Fruit fly (Drosophila melanogaster): ENCODE data around the gene CG33783.

Gene CG33783

DNA sequence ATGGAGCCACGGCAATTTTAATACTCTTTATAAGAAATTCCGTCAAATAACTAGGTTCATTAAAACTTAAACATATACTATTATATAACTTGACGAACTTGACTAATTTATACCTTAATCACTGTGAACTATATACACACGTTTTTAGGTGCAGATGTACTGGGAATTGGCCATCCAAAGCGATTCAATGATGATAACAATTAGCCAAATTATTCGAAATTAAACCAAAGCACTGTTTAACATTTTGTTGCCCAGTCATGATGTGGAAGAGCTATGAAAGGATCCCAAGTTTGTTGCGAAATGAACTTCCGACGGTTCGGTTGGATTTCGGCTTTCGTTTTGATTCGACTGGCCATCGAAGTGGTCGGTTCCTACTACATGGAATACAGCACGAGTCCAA is 4.2 kb upstream of the CG33783 start, which contains the start of gene CG33630:
TSS of gene CG33630 (plus strand) at position 301 of the 400 bp plus-strand sequence.
- TF ChIP-seq CG8478 (optimal IDR thresholded peaks at IDR 0.05) (no peak), EcR (GFP tag; optimal IDR thresholded peaks at IDR 0.05) (no peak)

DNA sequence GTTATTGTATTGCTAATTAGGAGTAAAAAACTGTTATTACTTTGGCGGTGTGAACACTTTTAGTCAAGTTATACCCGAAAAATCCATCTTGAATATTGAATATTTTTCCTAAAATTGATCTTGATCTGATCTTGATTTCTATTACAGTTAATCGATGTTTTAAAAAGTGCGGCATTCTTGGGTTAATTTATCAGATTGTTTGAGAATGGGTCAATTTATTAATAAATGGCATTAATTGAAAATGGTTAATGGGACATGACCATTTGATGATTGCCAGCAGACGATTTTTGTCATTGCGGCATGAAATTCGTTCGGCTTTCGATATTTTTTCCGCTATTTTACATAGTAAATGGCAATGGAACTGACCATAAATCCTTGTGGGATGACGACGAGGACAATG is 2.9 kb upstream of the CG33783 start, which contains the start of gene CG33631:
TSS of gene CG33631 (plus strand) at position 301 of the 400 bp plus-strand sequence.
- TF ChIP-seq psq (optimal IDR thresholded peaks at IDR 0.05) (no peak), usp (GFP tag; optimal IDR thresholded peaks at IDR 0.05) (no peak), EcR (GFP tag; optimal IDR thresholded peaks at IDR 0.05) (no peak), Dll (optimal IDR thresholded peaks at IDR 0.05) (no peak), pan (optimal IDR thresholded peaks at IDR 0.05) (no peak), CG8478 (optimal IDR thresholded peaks at IDR 0.05) (no peak)

DNA sequence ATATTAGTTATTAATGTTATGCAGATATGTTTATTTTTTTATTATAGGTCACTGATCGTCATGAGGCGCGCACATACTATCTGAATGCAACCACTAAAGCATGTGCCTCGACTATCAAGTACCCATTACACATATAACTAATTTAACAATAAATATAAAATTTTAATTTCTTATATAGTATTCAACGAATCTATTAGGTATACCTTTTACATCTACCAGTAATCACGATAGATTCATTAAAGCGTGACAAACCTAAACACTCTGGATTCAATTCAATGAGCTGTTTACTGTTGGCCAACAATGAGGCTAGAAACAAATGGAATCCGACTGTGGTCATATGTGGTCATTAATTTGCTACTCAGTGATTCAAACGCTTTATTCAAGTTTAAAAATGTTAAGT is 1.0 kb downstream of the CG33783 start, which contains the start of gene CG33784:
TSS of gene CG33784 (plus strand) at position 301 of the 400 bp plus-strand sequence.
- TF ChIP-seq EcR (GFP tag; optimal IDR thresholded peaks at IDR 0.05), result no peak
- TF ChIP-seq psq (optimal IDR thresholded peaks at IDR 0.05), result no peak
- TF ChIP-seq CG8478 (optimal IDR thresholded peaks at IDR 0.05), result no peak
- no peak for TF ChIP-seq pan (optimal IDR thresholded peaks at IDR 0.05)
- no peak for TF ChIP-seq usp (GFP tag; optimal IDR thresholded peaks at IDR 0.05)
- no peak for TF ChIP-seq Dll (optimal IDR thresholded peaks at IDR 0.05)

DNA sequence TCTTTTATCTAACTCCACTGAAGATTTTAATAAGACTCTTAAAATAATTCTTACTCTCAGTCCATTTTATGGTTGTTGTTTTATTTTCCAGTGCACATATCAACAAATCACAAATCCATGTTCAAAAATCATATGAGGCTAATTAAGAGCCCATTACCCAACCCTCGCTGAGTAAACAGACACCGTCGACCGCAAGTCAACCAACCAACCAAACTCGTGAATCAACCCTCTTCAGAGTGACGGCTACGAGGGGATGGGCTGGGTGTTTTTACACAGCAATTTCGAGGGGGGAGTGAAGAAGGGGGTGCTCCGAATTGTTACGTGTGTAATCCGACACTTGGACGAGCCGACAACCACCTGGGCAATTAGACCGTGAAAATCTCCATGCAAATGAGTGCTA is 2.2 kb downstream of the CG33783 start:
- TF ChIP-seq pan (optimal IDR thresholded peaks at IDR 0.05), result no peak
- TF ChIP-seq psq (optimal IDR thresholded peaks at IDR 0.05), result no peak
- TF ChIP-seq usp (GFP tag; optimal IDR thresholded peaks at IDR 0.05), result no peak
- no peak for TF ChIP-seq EcR (GFP tag; optimal IDR thresholded peaks at IDR 0.05)
- TF ChIP-seq CG8478 (optimal IDR thresholded peaks at IDR 0.05), result no peak
- TF ChIP-seq Dll (optimal IDR thresholded peaks at IDR 0.05), result no peak

DNA sequence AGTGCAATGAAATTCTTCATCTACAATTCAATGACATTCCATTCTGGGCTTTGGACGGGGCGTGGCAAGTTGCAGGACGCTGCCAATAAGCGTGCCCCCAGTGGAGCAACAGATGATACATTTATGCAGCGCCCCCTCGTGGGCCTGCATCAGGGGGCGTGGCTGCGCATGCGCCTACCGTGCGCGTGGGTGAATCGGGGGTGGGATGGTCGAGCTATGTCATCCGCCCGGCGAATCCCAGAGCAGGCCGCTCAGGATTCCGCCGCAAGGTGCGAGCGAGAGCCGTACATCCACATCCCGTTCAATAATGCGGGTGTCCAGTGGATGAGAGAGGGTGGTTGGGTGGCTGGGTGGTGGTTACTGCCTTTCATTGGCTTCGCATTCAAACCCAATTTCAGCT is 3.6 kb downstream of the CG33783 start:
- TF ChIP-seq pan (optimal IDR thresholded peaks at IDR 0.05) (no peak), Dll (optimal IDR thresholded peaks at IDR 0.05) (no peak), EcR (GFP tag; optimal IDR thresholded peaks at IDR 0.05) (no peak), usp (GFP tag; optimal IDR thresholded peaks at IDR 0.05) (no peak), psq (optimal IDR thresholded peaks at IDR 0.05) (no peak), CG8478 (optimal IDR thresholded peaks at IDR 0.05) (no peak)

DNA sequence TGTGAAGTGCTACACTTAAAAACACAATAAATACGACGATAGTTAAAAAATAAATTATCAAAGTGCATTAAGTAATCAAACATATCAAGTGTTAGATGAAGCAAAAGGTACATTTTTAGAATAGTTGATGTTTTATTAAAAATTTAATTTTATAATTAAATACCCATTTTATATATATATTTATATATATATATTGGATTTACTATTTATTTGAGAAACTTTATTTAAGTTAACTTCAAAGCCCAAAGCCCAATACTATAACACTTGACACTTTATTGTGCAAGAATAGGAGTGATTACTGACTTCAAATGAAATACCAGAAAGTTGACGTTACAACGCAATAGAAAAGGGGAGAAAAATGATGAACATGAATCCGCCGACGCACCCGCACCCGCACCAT is 4.2 kb downstream of the CG33783 start, which contains the start of gene nerfin-2:
TSS of gene nerfin-2 (plus strand) at position 301 of the 400 bp plus-strand sequence.
- TF ChIP-seq usp (GFP tag; optimal IDR thresholded peaks at IDR 0.05) (no peak), psq (optimal IDR thresholded peaks at IDR 0.05) (no peak), Dll (optimal IDR thresholded peaks at IDR 0.05) (no peak), CG8478 (optimal IDR thresholded peaks at IDR 0.05) (no peak), EcR (GFP tag; optimal IDR thresholded peaks at IDR 0.05) (no peak), pan (optimal IDR thresholded peaks at IDR 0.05) (no peak)

DNA sequence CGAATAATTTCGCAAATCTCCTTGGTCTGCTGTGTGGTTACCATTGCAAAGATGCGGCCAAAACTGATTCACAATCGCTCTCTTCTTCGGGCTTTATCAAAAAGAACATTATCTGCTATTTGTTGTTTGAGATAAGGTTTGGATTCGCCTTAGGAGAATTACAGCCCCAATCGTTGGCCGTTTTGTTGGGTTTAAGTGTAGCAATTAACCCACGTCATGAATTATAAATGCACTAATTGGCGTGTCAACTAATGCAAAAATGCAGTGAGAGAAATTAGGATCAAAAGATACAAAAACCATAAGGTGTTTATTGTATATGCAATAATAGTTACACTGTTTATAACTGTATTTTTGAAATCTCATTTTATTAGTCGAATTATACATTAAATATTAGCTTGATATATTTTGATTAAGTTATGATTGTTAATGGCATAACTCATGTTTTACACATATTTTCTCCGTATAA is 8.8 kb downstream of the CG33783 start, which contains the start of gene Alp13:
TSS of gene Alp13 (minus strand) at position 51 of the 466 bp plus-strand sequence.
- no peak for TF ChIP-seq psq (optimal IDR thresholded peaks at IDR 0.05)
- TF ChIP-seq CG8478 (optimal IDR thresholded peaks at IDR 0.05), result no peak
- no peak for TF ChIP-seq Dll (optimal IDR thresholded peaks at IDR 0.05)
- TF ChIP-seq pan (optimal IDR thresholded peaks at IDR 0.05), result no peak
- no peak for TF ChIP-seq usp (GFP tag; optimal IDR thresholded peaks at IDR 0.05)
- no peak for TF ChIP-seq EcR (GFP tag; optimal IDR thresholded peaks at IDR 0.05)

DNA sequence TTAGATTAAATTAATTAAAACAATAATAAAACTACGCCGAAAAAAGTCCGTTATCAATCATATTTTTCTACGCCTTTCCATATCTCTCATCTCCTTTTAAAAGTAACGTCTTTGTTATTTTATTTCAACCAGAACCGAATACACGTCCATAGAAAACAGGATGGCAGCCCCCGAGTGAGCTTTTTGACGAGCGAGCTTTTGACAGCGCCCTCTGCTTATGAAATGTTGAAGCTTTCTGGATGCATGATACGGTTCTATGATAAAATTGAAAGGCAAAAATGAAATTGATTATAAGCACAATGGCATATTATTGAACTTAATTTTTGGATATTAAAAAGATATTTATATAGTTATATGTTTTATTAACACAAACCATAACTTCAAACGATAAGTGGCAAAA is 10.1 kb downstream of the CG33783 start:
- TF ChIP-seq usp (GFP tag; optimal IDR thresholded peaks at IDR 0.05) (no peak), pan (optimal IDR thresholded peaks at IDR 0.05) (no peak), CG8478 (optimal IDR thresholded peaks at IDR 0.05) (no peak), Dll (optimal IDR thresholded peaks at IDR 0.05) (no peak), psq (optimal IDR thresholded peaks at IDR 0.05) (no peak), EcR (GFP tag; optimal IDR thresholded peaks at IDR 0.05) (no peak)

DNA sequence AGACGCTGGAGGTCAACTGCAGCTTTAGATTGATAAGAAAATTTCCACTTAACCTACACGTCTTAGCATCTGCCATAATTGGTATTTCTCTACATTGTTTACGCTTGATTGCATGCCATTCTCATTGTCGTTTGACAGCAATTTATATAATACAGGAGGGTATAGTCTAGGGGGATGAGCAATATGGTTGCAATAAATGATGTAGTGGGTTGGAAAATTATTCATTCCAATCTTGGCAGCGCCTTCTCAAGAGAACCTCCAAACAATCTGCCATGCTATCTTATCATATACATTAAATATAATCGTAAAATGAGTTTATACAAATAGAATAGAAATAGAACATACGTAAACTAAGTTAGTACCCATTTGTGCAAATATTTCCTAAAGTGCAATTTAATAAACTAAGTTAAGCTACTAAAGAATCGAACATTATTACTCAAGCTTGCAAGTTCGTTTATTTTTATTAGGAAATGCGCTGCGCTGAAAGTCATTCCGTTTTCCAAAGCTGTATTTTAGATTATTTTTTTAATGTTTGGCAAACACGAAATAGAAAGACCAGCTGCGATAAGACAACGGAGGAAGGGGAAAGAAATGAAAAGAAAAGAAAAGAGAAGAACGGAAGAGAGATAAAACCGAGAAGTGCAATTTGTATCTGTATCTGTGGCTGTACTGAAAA is 12.0 kb downstream of the CG33783 start:
- TF ChIP-seq Dll (optimal IDR thresholded peaks at IDR 0.05) (no peak), CG8478 (optimal IDR thresholded peaks at IDR 0.05) (no peak), pan (optimal IDR thresholded peaks at IDR 0.05) (no peak), usp (GFP tag; optimal IDR thresholded peaks at IDR 0.05) (no peak), psq (optimal IDR thresholded peaks at IDR 0.05) (no peak), EcR (GFP tag; optimal IDR thresholded peaks at IDR 0.05) (no peak)

DNA sequence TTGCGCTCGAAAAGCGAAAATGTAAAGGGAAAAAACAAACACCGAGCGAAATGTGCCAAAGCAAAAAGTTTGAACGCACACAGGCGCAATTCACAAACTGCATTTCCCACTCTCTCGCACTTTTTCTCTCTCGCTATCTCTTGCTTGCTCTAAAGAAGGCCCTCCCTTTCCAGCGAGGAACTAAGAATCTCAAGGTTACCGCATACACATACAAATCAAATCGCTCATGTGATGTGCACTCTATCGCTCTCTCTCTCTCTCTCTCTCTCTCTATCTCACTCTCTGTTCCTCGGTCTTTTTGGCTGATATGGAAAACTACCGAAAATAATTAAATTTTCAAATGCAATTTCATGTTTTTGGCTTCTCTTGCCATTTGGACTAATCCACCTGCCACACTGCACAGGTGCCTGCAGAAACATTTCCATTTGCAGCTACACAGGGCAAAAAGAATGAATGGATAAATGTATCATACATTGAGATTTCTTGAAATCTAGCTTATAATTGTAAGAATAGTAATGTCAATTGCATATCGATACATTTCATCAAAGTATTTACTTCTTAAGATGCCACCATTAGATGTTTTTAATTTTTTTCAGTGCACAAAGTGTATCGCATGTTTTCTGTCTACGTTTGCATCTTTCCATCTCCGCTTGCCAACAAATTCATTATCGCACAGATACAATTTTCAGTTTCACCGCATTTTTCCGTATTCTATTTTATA is 12.9 kb downstream of the CG33783 start:
- TF ChIP-seq Dll (optimal IDR thresholded peaks at IDR 0.05) (no peak), CG8478 (optimal IDR thresholded peaks at IDR 0.05) (peak; percentile 19)

DNA sequence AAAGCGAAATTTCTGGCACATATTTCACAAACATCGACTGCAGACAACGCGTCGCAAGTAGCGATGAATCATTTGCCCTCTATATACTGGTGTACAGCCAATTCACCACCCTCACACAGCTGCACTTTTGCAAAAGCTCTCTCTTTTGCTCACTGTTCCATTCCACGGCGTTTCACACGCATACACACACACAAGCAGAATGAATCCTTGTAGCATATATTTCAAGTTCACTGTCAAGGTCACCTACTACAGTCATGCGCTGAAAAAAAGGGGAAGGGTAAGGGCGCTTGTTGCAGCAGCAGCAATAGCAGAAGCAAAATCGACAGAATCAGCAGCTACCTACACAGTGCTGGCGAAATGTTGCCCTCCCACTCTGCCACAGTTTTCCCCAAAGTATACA is 14.1 kb downstream of the CG33783 start:
- TF ChIP-seq psq (optimal IDR thresholded peaks at IDR 0.05) (no peak), pan (optimal IDR thresholded peaks at IDR 0.05) (no peak), CG8478 (optimal IDR thresholded peaks at IDR 0.05) (no peak), usp (GFP tag; optimal IDR thresholded peaks at IDR 0.05) (no peak), Dll (optimal IDR thresholded peaks at IDR 0.05) (no peak), EcR (GFP tag; optimal IDR thresholded peaks at IDR 0.05) (no peak)

DNA sequence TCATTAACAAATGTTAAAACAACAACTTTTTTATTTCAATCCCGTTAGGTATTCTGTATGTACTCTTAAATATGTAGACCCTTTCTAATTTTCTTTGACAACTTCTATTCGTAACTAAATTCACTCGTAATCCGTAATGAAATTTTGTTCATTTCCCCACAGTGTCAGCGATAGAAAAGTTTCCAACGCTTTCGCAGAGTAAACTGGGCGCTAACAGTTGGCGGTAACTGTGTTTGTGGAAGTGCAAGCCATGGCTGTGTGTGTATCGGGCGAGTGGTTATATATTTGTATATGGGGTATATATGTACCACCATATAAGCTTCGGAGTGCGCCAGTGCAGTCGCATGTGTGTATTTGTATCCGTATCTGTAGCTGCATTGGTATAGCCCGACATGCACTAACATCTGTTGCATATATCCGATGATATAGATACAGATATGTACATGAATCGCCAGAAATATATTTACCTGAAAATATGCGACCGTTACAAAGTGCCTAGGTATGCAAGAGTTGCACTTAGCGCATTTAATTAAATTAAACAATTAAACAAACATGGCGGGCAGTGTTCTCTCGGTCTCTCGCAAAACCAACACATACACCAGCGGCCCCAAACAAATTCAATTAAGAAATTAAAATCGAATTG is 15.0 kb downstream of the CG33783 start:
- TF ChIP-seq CG8478 (optimal IDR thresholded peaks at IDR 0.05) (no peak), EcR (GFP tag; optimal IDR thresholded peaks at IDR 0.05) (no peak), psq (optimal IDR thresholded peaks at IDR 0.05) (no peak), usp (GFP tag; optimal IDR thresholded peaks at IDR 0.05) (no peak), Dll (optimal IDR thresholded peaks at IDR 0.05) (no peak), pan (optimal IDR thresholded peaks at IDR 0.05) (no peak)

All from whole organism.